Fruit fly (Drosophila melanogaster) whole organism, prepupa: Measurements from ENCODE around the gene Sems.

Experiments
- Blimp-1 ChIP-seq: fragments of 200-800 bp; sonication (Bioruptor generic); optimal IDR thresholded peaks from 3 replicates; lab custom pipeline; 2017; ENCODE audit warnings: missing biosample characterization, missing genetic modification characterization, mild to moderate bottlenecking, moderate library complexity, missing genetic modification reagents
- CG11294 ChIP-seq: fragments of 200-800 bp; sonication (Bioruptor generic); IDR thresholded peaks from 2 replicates; pipeline ENCODE4 v1.3.6; 2022; ENCODE audit warnings: missing biosample characterization, missing genetic modification characterization
- CG11762 ChIP-seq: fragments of 200-800 bp; sonication (Bioruptor generic); optimal IDR thresholded peaks from 3 replicates; lab custom pipeline; 2016; ENCODE audit warnings: missing biosample characterization, missing genetic modification characterization; ENCODE audit not compliant: insufficient read depth
- CG11902 ChIP-seq: fragments of 200-800 bp; sonication (Bioruptor generic); optimal IDR thresholded peaks from 3 replicates; lab custom pipeline; 2016; ENCODE audit warnings: missing biosample characterization, missing genetic modification characterization
- CG15336 ChIP-seq: fragments of 200-800 bp; sonication (Bioruptor generic); IDR thresholded peaks from 2 replicates; pipeline ENCODE4 v1.3.6; 2022; ENCODE audit warnings: missing biosample characterization, missing genetic modification characterization
- CG16779 ChIP-seq: fragments of 200-800 bp; sonication (Bioruptor generic); optimal IDR thresholded peaks from 3 replicates; lab custom pipeline; 2017; ENCODE audit warnings: missing biosample characterization, mild to moderate bottlenecking, missing genetic modification characterization
- CG3032 ChIP-seq: fragments of 200-800 bp; optimal IDR thresholded peaks from 2 replicates; lab custom pipeline; 2019; ENCODE audit warnings: missing biosample characterization, mild to moderate bottlenecking, missing genetic modification characterization, moderate library complexity
- CG31627 ChIP-seq: fragments of 200-800 bp; sonication (Bioruptor generic); optimal IDR thresholded peaks from 3 replicates; lab custom pipeline; 2016; ENCODE audit warnings: missing biosample characterization, missing genetic modification characterization
- CG32006 ChIP-seq: fragments of 200-800 bp; sonication (Bioruptor generic); optimal IDR thresholded peaks from 3 replicates; lab custom pipeline; 2017; ENCODE audit warnings: missing biosample characterization, mild to moderate bottlenecking, missing genetic modification characterization
- CG34406 ChIP-seq: fragments of 200-800 bp; sonication (Bioruptor generic); optimal IDR thresholded peaks from 3 replicates; lab custom pipeline; 2016; ENCODE audit warnings: missing biosample characterization, missing genetic modification characterization
- CG4318 ChIP-seq: fragments of 200-800 bp; sonication (Bioruptor generic); optimal IDR thresholded peaks from 3 replicates; lab custom pipeline; 2017; ENCODE audit warnings: missing biosample characterization, mild to moderate bottlenecking, missing genetic modification characterization
- CG6163 ChIP-seq: fragments of 200-800 bp; sonication (Bioruptor generic); IDR thresholded peaks from 3 replicates; pipeline ENCODE4 v1.3.6; 2022; ENCODE audit warnings: missing biosample characterization, missing genetic modification characterization
- CG6276 ChIP-seq: fragments of 200-800 bp; sonication (Bioruptor generic); optimal IDR thresholded peaks from 2 replicates; lab custom pipeline; 2017; ENCODE audit warnings: missing biosample characterization, mild to moderate bottlenecking, missing genetic modification characterization
- CG6792 ChIP-seq: fragments of 200-800 bp; sonication (Bioruptor generic); optimal IDR thresholded peaks from 3 replicates; lab custom pipeline; 2016; ENCODE audit warnings: missing biosample characterization, missing genetic modification characterization
- CG8119 ChIP-seq: fragments of 200-800 bp; sonication (Bioruptor generic); IDR thresholded peaks from 3 replicates; pipeline ENCODE4 v1.3.6; 2022; ENCODE audit warnings: missing biosample characterization, missing genetic modification characterization
- CG8319 ChIP-seq: fragments of 200-800 bp; sonication (Bioruptor generic); optimal IDR thresholded peaks from 3 replicates; lab custom pipeline; 2016; ENCODE audit warnings: missing biosample characterization, missing genetic modification characterization
- CG9139 ChIP-seq: fragments of 200-800 bp; sonication (Bioruptor generic); optimal IDR thresholded peaks from 3 replicates; lab custom pipeline; 2017; ENCODE audit warnings: missing biosample characterization, mild to moderate bottlenecking, missing genetic modification characterization
- Eip75B ChIP-seq: fragments of 200-800 bp; sonication (Bioruptor generic); optimal IDR thresholded peaks from 3 replicates; lab custom pipeline; 2016; ENCODE audit warnings: missing biosample characterization, missing genetic modification characterization
- Eip78C ChIP-seq: fragments of 200-800 bp; sonication (Bioruptor generic); peaks from one replicate; lab custom pipeline; 2016; ENCODE audit warnings: missing biosample characterization, missing genetic modification characterization
- Eip93F ChIP-seq: fragments of 200-800 bp; sonication (Bioruptor generic); optimal IDR thresholded peaks from 2 replicates; lab custom pipeline; 2016; ENCODE audit warnings: missing biosample characterization, mild to moderate bottlenecking, missing genetic modification characterization
- Ets21C ChIP-seq: fragments of 200-800 bp; sonication (Bioruptor generic); optimal IDR thresholded peaks from 3 replicates; lab custom pipeline; 2016; ENCODE audit warnings: missing biosample characterization, missing genetic modification characterization
- Hr38 ChIP-seq: sonication (Bioruptor generic); optimal IDR thresholded peaks from 2 replicates; lab custom pipeline; 2016; ENCODE audit warnings: missing biosample characterization, missing genetic modification characterization
- Hr39 ChIP-seq: fragments of 200-800 bp; sonication (Bioruptor generic); optimal IDR thresholded peaks from 2 replicates; lab custom pipeline; 2016; ENCODE audit warnings: missing biosample characterization, missing genetic modification characterization
- Hr4 ChIP-seq: fragments of 200-800 bp; sonication (Bioruptor generic); optimal IDR thresholded peaks from 3 replicates; lab custom pipeline; 2016; ENCODE audit warnings: missing biosample characterization, missing genetic modification characterization
- Lpt ChIP-seq: fragments of 200-800 bp; sonication (Bioruptor generic); optimal IDR thresholded peaks from 3 replicates; lab custom pipeline; 2016; ENCODE audit warnings: missing biosample characterization, missing genetic modification characterization
- OdsH ChIP-seq: fragments of 200-800 bp; sonication (Bioruptor generic); optimal IDR thresholded peaks from 3 replicates; lab custom pipeline; 2016; ENCODE audit warnings: missing biosample characterization, missing genetic modification characterization
- Smox ChIP-seq: fragments of 200-800 bp; sonication (Bioruptor generic); optimal IDR thresholded peaks from 3 replicates; lab custom pipeline; 2016; ENCODE audit warnings: missing biosample characterization, missing genetic modification characterization
- Sox102F ChIP-seq: fragments of 200-800 bp; sonication (Bioruptor generic); optimal IDR thresholded peaks from 2 replicates; lab custom pipeline; 2016; ENCODE audit warnings: missing biosample characterization, mild to moderate bottlenecking, missing genetic modification characterization
- Sox14 ChIP-seq: fragments of 200-800 bp; sonication (Bioruptor generic); optimal IDR thresholded peaks from 3 replicates; lab custom pipeline; 2016; ENCODE audit warnings: missing biosample characterization, missing genetic modification characterization
- Sox15 ChIP-seq: fragments of 200-800 bp; sonication (Bioruptor generic); optimal IDR thresholded peaks from 3 replicates; lab custom pipeline; 2016; ENCODE audit warnings: missing biosample characterization, missing genetic modification characterization
- achi ChIP-seq: fragments of 200-800 bp; sonication (Bioruptor generic); optimal IDR thresholded peaks from 3 replicates; lab custom pipeline; 2016; ENCODE audit warnings: missing biosample characterization, missing genetic modification characterization
- cyc ChIP-seq: fragments of 200-800 bp; sonication (Bioruptor generic); optimal IDR thresholded peaks from 3 replicates; lab custom pipeline; 2016; ENCODE audit warnings: missing biosample characterization, missing genetic modification characterization
- dsx ChIP-seq: fragments of 200-800 bp; optimal IDR thresholded peaks from 3 replicates; lab custom pipeline; 2019; ENCODE audit warnings: missing biosample characterization, mild to moderate bottlenecking, missing genetic modification characterization, moderate library complexity; ENCODE audit not compliant: poor library complexity, severe bottlenecking
- eg ChIP-seq: fragments of 200-800 bp; sonication (Bioruptor generic); IDR thresholded peaks from 3 replicates; pipeline ENCODE4 v1.3.6; 2022; ENCODE audit warnings: missing biosample characterization, missing genetic modification characterization
- fd59A ChIP-seq: fragments of 200-800 bp; sonication (Bioruptor generic); optimal IDR thresholded peaks from 2 replicates; lab custom pipeline; 2017; ENCODE audit warnings: missing biosample characterization, mild to moderate bottlenecking, missing genetic modification characterization, missing genetic modification reagents
- fd85E ChIP-seq: fragments of 200-800 bp; sonication (Bioruptor generic); optimal IDR thresholded peaks from 3 replicates; lab custom pipeline; 2016; ENCODE audit warnings: missing biosample characterization, missing genetic modification characterization
- net ChIP-seq: fragments of 200-800 bp; sonication (Bioruptor generic); optimal IDR thresholded peaks from 3 replicates; lab custom pipeline; 2016; ENCODE audit warnings: missing biosample characterization, missing genetic modification characterization
- salr ChIP-seq, 2 experiments: fragments of 200-800 bp; sonication (Bioruptor generic); optimal IDR thresholded peaks; 3 replicates each; lab custom pipeline; 2016 to 2018; ENCODE audit warnings: missing biosample characterization in 2 of 2, missing genetic modification characterization in 2 of 2, mild to moderate bottlenecking in 1 of 2
- ss ChIP-seq, 2 experiments: fragments of 200-800 bp; sonication (Bioruptor generic); optimal IDR thresholded peaks; 2 replicates in 1 of 2; 3 replicates in 1 of 2; lab custom pipeline; 2017 to 2018; ENCODE audit warnings: mild to moderate bottlenecking in 2 of 2, missing biosample characterization in 2 of 2, missing genetic modification characterization in 2 of 2, moderate library complexity in 1 of 2
- vri ChIP-seq: fragments of 200-800 bp; sonication (Bioruptor generic); optimal IDR thresholded peaks from 3 replicates; lab custom pipeline; 2016; ENCODE audit warnings: missing biosample characterization, mild to moderate bottlenecking, missing genetic modification characterization

Gene Sems

DNA sequence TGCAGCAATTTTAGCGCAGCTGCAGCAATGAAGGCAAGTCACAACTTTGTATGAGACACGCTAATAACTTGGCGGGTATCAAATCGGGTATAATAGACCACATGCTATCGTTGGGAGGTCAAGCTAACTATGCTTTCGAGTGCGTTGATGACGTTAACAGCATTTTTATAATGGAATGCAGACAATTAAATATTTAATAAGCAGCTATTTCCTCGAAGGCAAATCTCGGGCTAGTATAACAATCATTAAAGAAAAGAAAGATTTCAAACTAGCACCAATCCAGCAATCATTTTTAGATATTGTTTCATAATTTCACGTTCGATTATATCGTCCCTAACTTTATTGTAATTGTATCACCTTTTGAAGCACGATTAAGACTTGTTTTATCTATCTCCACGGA is 23.9 kb upstream of the Sems start:
- TF ChIP-seq Sox102F (GFP tag; lab: Kevin White, UChicago) (no peak), salr (GFP tag; optimal IDR thresholded peaks at IDR 0.05; lab: Kevin White, UChicago) (peak in 1 of 2 experiments; percentile 42), CG31627 (GFP tag; lab: Kevin White, UChicago) (no peak), CG6163 (GFP tag; lab: Robert Waterston, UW) (no peak), CG8319 (GFP tag; lab: Kevin White, UChicago) (no peak), ss (GFP tag; optimal IDR thresholded peaks at IDR 0.05; lab: Kevin White, UChicago) (no peak), CG32006 (GFP tag; lab: Kevin White, UChicago) (peak; percentile 71), CG34406 (GFP tag; lab: Kevin White, UChicago) (no peak), dsx (GFP tag; lab: Kevin White, UChicago) (peak; percentile 51), CG6276 (GFP tag; lab: Kevin White, UChicago) (peak; percentile 9), Eip78C (peak; percentile 30), CG15336 (GFP tag; lab: Robert Waterston, UW) (no peak), Eip75B (GFP tag; lab: Kevin White, UChicago) (no peak), Hr4 (peak; percentile 63), CG4318 (GFP tag; lab: Kevin White, UChicago) (peak; percentile 43), CG6792 (no peak), CG3032 (tag; lab: Kevin White, UChicago) (no peak), CG11902 (GFP tag; lab: Kevin White, UChicago) (no peak), fd59A (no peak), cyc (GFP tag; lab: Kevin White, UChicago) (no peak), Sox14 (GFP tag; lab: Kevin White, UChicago) (no peak), Hr39 (GFP tag; lab: Kevin White, UChicago) (no peak), eg (GFP tag; lab: Robert Waterston, UW) (0 out of 3 replicates have a peak, but pooled peaks have one; percentile 17), Eip93F (GFP tag; lab: Kevin White, UChicago) (no peak), net (peak; percentile 0), fd85E (GFP tag; lab: Kevin White, UChicago) (no peak), OdsH (GFP tag; lab: Kevin White, UChicago) (no peak)

DNA sequence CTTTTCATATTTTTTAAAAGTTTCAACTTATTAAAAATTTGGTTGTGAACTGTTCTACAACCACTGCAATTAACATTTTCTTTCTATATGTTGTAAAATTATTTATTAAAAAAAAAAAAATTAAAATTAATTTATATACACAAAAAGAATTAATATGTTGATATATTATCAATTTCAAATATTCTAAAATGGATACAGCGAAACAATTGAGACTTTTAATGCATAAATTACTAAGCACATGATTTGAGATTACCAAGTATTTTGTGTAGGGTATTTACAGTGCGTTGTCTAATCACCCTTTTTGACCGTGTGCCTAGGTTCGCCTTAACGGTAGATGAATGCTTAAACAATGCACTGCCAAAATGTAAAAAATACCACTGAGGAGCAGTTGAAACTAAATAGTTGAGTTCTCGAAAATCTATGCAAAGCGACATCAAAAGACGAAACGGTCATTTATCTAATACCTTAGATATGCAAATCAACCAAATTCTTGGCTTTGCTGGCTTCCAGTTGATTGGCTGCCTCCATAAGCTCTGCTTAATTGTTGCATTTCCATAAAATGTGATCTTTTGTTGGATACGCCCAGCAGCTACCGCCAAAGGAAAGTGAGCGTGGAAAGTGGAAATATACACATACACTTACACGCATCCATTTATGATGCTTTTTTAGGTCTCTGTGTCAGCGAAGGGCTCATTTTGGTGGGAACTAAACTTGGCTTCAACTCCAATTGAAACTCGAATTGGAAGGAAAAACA is 20.6 kb upstream of the Sems start:
- TF ChIP-seq CG32006 (GFP tag; lab: Kevin White, UChicago) (peak; percentile 26), Sox14 (GFP tag; lab: Kevin White, UChicago) (no peak)

DNA sequence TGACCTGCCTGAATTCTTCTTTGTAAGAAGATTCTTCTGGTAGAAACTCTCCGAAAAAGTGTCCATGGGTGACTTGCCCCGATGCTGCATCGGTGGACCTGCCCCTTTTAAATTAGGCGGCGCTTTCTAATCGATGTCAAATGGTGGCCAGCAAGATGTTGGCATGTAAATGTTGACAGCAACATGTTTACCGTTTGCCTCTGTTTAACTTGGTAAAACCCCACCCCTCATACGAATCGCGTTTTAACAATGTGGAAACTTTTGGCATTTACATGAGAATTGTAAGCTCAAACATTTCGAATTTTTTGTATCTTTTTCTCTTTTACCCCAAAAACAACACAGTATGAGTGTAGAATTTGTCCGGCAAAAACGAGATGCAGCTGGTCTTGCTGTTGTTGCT is 19.8 kb upstream of the Sems start:
- TF ChIP-seq CG11294 (GFP tag; lab: Robert Waterston, UW) (no peak), Ets21C (GFP tag; lab: Kevin White, UChicago) (no peak), Eip93F (GFP tag; lab: Kevin White, UChicago) (no peak), CG6163 (GFP tag; lab: Robert Waterston, UW) (no peak), CG34406 (GFP tag; lab: Kevin White, UChicago) (no peak), fd59A (no peak), Hr38 (GFP tag; lab: Kevin White, UChicago) (no peak), CG15336 (GFP tag; lab: Robert Waterston, UW) (no peak), OdsH (GFP tag; lab: Kevin White, UChicago) (no peak), CG3032 (tag; lab: Kevin White, UChicago) (no peak), dsx (GFP tag; lab: Kevin White, UChicago) (no peak)

DNA sequence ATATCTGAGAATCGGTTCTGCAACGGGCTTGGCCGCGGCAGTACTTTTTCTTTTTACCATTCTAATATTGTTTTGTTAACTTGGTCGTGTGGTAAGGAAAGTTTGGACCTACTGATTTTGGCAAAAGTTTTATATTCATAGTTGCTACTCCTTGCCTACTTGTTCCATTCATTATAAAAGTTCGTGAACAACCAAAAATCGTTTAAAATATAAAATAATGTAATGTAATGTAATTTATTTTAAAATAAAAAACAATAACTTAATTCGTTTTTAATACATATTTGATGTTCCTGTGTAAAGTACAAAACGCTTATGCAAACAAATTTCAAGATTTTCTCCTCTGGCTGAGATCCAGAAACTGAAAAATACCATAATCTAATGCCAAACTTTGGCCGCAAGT is 18.1 kb upstream of the Sems start, which contains the start of gene CG33286:
Gene CG33286, minus strand, starts transcription at position 101 of the 400 bp plus-strand sequence.
- TF ChIP-seq ss (GFP tag; optimal IDR thresholded peaks at IDR 0.05; lab: Kevin White, UChicago) (no peak), CG34406 (GFP tag; lab: Kevin White, UChicago) (no peak), dsx (GFP tag; lab: Kevin White, UChicago) (no peak), Smox (GFP tag; lab: Kevin White, UChicago) (no peak), CG11762 (GFP tag; lab: Kevin White, UChicago) (no peak), CG9139 (GFP tag; lab: Kevin White, UChicago) (no peak), vri (no peak), fd85E (GFP tag; lab: Kevin White, UChicago) (no peak), Blimp-1 (no peak), Sox15 (GFP tag; lab: Kevin White, UChicago) (no peak), Lpt (no peak), CG8319 (GFP tag; lab: Kevin White, UChicago) (no peak), achi (GFP tag; lab: Kevin White, UChicago) (no peak), CG15336 (GFP tag; lab: Robert Waterston, UW) (no peak), Hr38 (GFP tag; lab: Kevin White, UChicago) (no peak), eg (GFP tag; lab: Robert Waterston, UW) (no peak), CG8119 (GFP tag; lab: Robert Waterston, UW) (no peak), CG16779 (no peak)
